Worm (Caenorhabditis elegans): ENCODE results near the gene M117.6.

ce11 chrIV:11854777-11855176 lies 26.9 kb upstream of the M117.6 start, which contains the start of gene tag-30:
- TF ChIP-seq cey-2 (tag; optimal IDR thresholded peaks at IDR 0.05; ENCODE audit: borderline replicate concordance, insufficient read depth) = no peak
- TF ChIP-seq fkh-10 (GFP tag; optimal IDR thresholded peaks at IDR 0.05) = no peak
- no peak for TF ChIP-seq ces-1 (GFP tag; optimal IDR thresholded peaks at IDR 0.05)
- peak; percentile 60 for TF ChIP-seq mes-2 (tag; optimal IDR thresholded peaks at IDR 0.05; ENCODE audit: poor library complexity, severe bottlenecking)
- no peak for TF ChIP-seq unc-130 (GFP tag; optimal IDR thresholded peaks at IDR 0.05)
- TF ChIP-seq snpc-4 (tag; optimal IDR thresholded peaks at IDR 0.05) = no peak
- no peak for TF ChIP-seq fos-1 (tag; optimal IDR thresholded peaks at IDR 0.05)
- TF ChIP-seq nhr-102 (tag; optimal IDR thresholded peaks at IDR 0.05) = no peak
- peak in 1 of 2 experiments; percentile 74 for TF ChIP-seq lsy-2 (tag; optimal IDR thresholded peaks at IDR 0.05)
- TF ChIP-seq attf-4 (tag; optimal IDR thresholded peaks at IDR 0.05) = no peak
- TF ChIP-seq lin-39 (tag; optimal IDR thresholded peaks at IDR 0.05) = no peak
- no peak for TF ChIP-seq ceh-82 (tag; optimal IDR thresholded peaks at IDR 0.05)
- no peak for TF ChIP-seq vab-7 (GFP tag; IDR thresholded peaks at IDR 0.05)
